Worm (Caenorhabditis elegans) whole organism, late embryonic: ENCODE measurements around the gene nlt-1.
"Not testable (repeated sequence)": the region's sequence is repeated elsewhere in the genome, so short reads cannot be mapped to it uniquely, and the experiment has no call there.

Experiments used
- C08G9.2 ChIP-seq: sonication (generic microtip); optimal IDR thresholded peaks from 2 replicates; lab custom pipeline; 2016; ENCODE audit warnings: mild to moderate bottlenecking, missing genetic modification characterization, moderate library complexity, missing compliant biosample characterization
- F13H6.1 ChIP-seq: sonication (generic microtip); optimal IDR thresholded peaks from 2 replicates; lab custom pipeline; 2016; ENCODE audit warnings: missing genetic modification characterization, missing compliant biosample characterization
- K09A11.1 ChIP-seq: sonication (generic microtip); optimal IDR thresholded peaks from 2 replicates; lab custom pipeline; 2017; ENCODE audit warnings: antibody characterized with exemption, mild to moderate bottlenecking, missing genetic modification characterization, missing compliant biosample characterization; ENCODE audit not compliant: insufficient read depth
- T23F11.4 ChIP-seq: fragments of 200-800 bp; sonication (Bioruptor generic); optimal IDR thresholded peaks from 2 replicates; lab custom pipeline; 2018; ENCODE audit warnings: mild to moderate bottlenecking, missing genetic modification characterization, missing compliant biosample characterization
- ama-1 ChIP-seq: fragments of 150-350 bp; optimal IDR thresholded peaks from 2 replicates; lab custom pipeline; 2014
- ceh-19 ChIP-seq: fragments of 200-800 bp; sonication (Bioruptor generic); optimal IDR thresholded peaks from 2 replicates; lab custom pipeline; 2018; ENCODE audit warnings: mild to moderate bottlenecking, missing genetic modification characterization, missing compliant biosample characterization
- ceh-45 ChIP-seq: fragments of 200-800 bp; sonication (Bioruptor generic); IDR thresholded peaks from 2 replicates; pipeline ENCODE4 v1.3.6; 2022; ENCODE audit warnings: missing genetic modification reagents, missing genetic modification characterization, missing compliant biosample characterization
- ceh-6 ChIP-seq: fragments of 200-800 bp; sonication (Bioruptor generic); optimal IDR thresholded peaks from 2 replicates; lab custom pipeline; 2018; ENCODE audit warnings: mild to moderate bottlenecking, missing genetic modification characterization, missing compliant biosample characterization
- ceh-9 ChIP-seq: sonication (generic microtip); optimal IDR thresholded peaks from 2 replicates; lab custom pipeline; 2016; ENCODE audit warnings: mild to moderate bottlenecking, missing genetic modification characterization, inconsistent platforms, missing compliant biosample characterization
- che-1 ChIP-seq: sonication (generic microtip); optimal IDR thresholded peaks from 2 replicates; lab custom pipeline; 2016; ENCODE audit warnings: mild to moderate bottlenecking, missing genetic modification characterization, missing compliant biosample characterization
- eyg-1 ChIP-seq: sonication (generic microtip); optimal IDR thresholded peaks from 2 replicates; lab custom pipeline; 2016; ENCODE audit warnings: missing genotype, missing genetic modification characterization, missing compliant biosample characterization
- fax-1 ChIP-seq: sonication (generic microtip); optimal IDR thresholded peaks from 2 replicates; lab custom pipeline; 2016; ENCODE audit warnings: missing genotype, missing genetic modification characterization, missing compliant biosample characterization
- hlh-13 ChIP-seq: fragments of 200-800 bp; sonication (Bioruptor generic); optimal IDR thresholded peaks from 2 replicates; lab custom pipeline; 2018; ENCODE audit warnings: mild to moderate bottlenecking, missing genetic modification characterization, missing compliant biosample characterization
- lin-11 ChIP-seq: fragments of 200-800 bp; sonication (Bioruptor generic); optimal IDR thresholded peaks from 2 replicates; lab custom pipeline; 2018; ENCODE audit warnings: mild to moderate bottlenecking, missing genetic modification characterization, missing compliant biosample characterization
- madf-2 ChIP-seq: sonication (generic microtip); optimal IDR thresholded peaks from 2 replicates; lab custom pipeline; 2017; ENCODE audit warnings: missing genetic modification characterization, missing compliant biosample characterization
- mec-3 ChIP-seq: sonication (generic microtip); optimal IDR thresholded peaks from 2 replicates; lab custom pipeline; 2016; ENCODE audit warnings: borderline replicate concordance, missing genetic modification characterization, missing compliant biosample characterization
- nhr-232 ChIP-seq: sonication (generic microtip); optimal IDR thresholded peaks from 2 replicates; lab custom pipeline; 2016; ENCODE audit warnings: missing genetic modification characterization, missing compliant biosample characterization
- npax-4 ChIP-seq: sonication (generic microtip); optimal IDR thresholded peaks from 2 replicates; lab custom pipeline; 2016; ENCODE audit warnings: missing genetic modification characterization, missing compliant biosample characterization
- odd-2 ChIP-seq: sonication (generic microtip); optimal IDR thresholded peaks from 2 replicates; lab custom pipeline; 2017; ENCODE audit warnings: antibody characterized with exemption, mild to moderate bottlenecking, missing genetic modification characterization, missing compliant biosample characterization
- pat-9 ChIP-seq: fragments of 200-800 bp; sonication (Bioruptor generic); optimal IDR thresholded peaks from 2 replicates; lab custom pipeline; 2018; ENCODE audit warnings: mild to moderate bottlenecking, missing genetic modification characterization, moderate library complexity, missing compliant biosample characterization
- pax-1 ChIP-seq: fragments of 150-350 bp; optimal IDR thresholded peaks from 2 replicates; lab custom pipeline; 2014; ENCODE audit warnings: missing biosample characterization, missing genetic modification characterization
- pha-4 ChIP-seq: fragments of 150-350 bp; optimal IDR thresholded peaks from 2 replicates; lab custom pipeline; 2018; ENCODE audit warnings: missing biosample characterization, missing genetic modification reagents, missing genetic modification characterization
- ref-2 ChIP-seq: sonication (generic microtip); optimal IDR thresholded peaks from 2 replicates; lab custom pipeline; 2016; ENCODE audit warnings: missing genetic modification characterization, missing compliant biosample characterization
- sdc-2 ChIP-seq: sonication (generic microtip); optimal IDR thresholded peaks from 2 replicates; lab custom pipeline; 2016; ENCODE audit warnings: missing genotype, missing genetic modification characterization, missing compliant biosample characterization
- tbx-2 ChIP-seq: sonication (generic microtip); optimal IDR thresholded peaks from 2 replicates; lab custom pipeline; 2016; ENCODE audit warnings: missing genetic modification characterization, missing compliant biosample characterization
- ttx-3 ChIP-seq: sonication (generic microtip); optimal IDR thresholded peaks from 2 replicates; lab custom pipeline; 2016; ENCODE audit warnings: missing genetic modification reagents, missing genetic modification characterization, missing compliant biosample characterization
- unc-42 ChIP-seq: sonication (generic microtip); optimal IDR thresholded peaks from 2 replicates; lab custom pipeline; 2016; ENCODE audit warnings: missing genotype, missing genetic modification characterization, missing compliant biosample characterization
- unc-55 ChIP-seq: sonication (generic microtip); optimal IDR thresholded peaks from 2 replicates; lab custom pipeline; 2017; ENCODE audit warnings: missing biosample characterization, missing genetic modification reagents, missing genetic modification characterization
- ztf-16 ChIP-seq: sonication (generic microtip); optimal IDR thresholded peaks from 2 replicates; lab custom pipeline; 2017; ENCODE audit warnings: missing genetic modification characterization, missing compliant biosample characterization

The nlt-1 gene

DNA sequence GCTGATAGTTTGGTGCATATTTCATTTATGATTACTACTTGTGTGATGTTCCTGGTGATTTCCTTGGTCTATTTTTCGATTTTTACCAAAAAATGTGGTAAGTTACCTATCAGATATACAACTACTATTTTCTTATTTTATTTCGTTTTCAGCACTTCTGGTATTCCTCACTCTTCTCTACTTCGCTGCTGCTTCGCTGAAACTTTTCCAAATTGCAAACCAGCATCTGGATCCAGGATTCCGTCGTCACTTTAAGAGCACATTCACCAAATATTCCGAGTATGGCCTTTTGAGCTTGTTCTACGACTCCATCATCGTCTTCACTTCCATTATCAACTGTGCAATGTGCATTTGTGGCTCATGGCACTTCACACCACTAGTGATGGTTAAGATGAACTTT lies 7.6 kb upstream of the nlt-1 start:
- no peak for TF ChIP-seq T23F11.4 (GFP tag; lab: Kevin White, UChicago)
- TF ChIP-seq pax-1: no peak

DNA sequence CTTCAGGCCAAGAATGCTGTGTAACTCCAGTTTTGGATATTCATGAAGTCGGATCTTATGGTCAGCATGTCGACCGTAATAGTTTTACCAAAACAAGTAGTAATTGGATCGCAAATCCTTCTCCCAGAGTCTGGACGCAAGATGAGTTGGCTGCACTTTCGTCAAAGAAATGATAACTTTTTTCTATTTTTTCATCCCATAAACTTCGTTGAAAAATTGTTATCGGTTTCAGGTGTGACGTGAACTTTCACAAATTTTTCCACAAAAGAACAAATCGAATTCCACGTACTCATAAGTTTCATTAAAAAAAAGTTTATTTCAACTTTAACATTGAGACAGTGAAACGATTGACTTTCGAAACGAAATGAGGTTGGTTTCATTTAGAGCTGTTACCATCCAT lies 7.0 kb upstream of the nlt-1 start, which contains the start of gene ZK892.5:
Gene ZK892.5 (plus strand): TSS at position 301 of the 400 bp plus-strand sequence.
- no peak for TF ChIP-seq odd-2 (tag; lab: Kevin White, UChicago)
- no peak for TF ChIP-seq C08G9.2 (tag; lab: Kevin White, UChicago)
- TF ChIP-seq ztf-16: no peak
- no peak for TF ChIP-seq lin-11 (tag; lab: Kevin White, UChicago)
- no peak for TF ChIP-seq ref-2 (tag; lab: Kevin White, UChicago)
- no peak for TF ChIP-seq madf-2
- no peak for TF ChIP-seq K09A11.1
- TF ChIP-seq che-1 (tag; lab: Kevin White, UChicago): no peak
- TF ChIP-seq ttx-3 (tag; lab: Kevin White, UChicago): no peak
- no peak for TF ChIP-seq unc-55 (GFP tag; lab: Kevin White, UChicago)
- TF ChIP-seq eyg-1 (tag; lab: Kevin White, UChicago): no peak
- TF ChIP-seq pha-4 (tag; lab: Kevin White, UChicago): no peak
- no peak for TF ChIP-seq F13H6.1 (tag; lab: Kevin White, UChicago)
- TF ChIP-seq mec-3 (tag; lab: Kevin White, UChicago): no peak
- no peak for TF ChIP-seq ceh-6 (GFP tag; lab: Kevin White, UChicago)
- TF ChIP-seq ceh-19 (GFP tag; lab: Kevin White, UChicago): no peak

ce11 chrII:10006266-10006665 lies 5.3 kb upstream of the nlt-1 start, which contains the start of gene ZK892.4:
ZK892.4 (plus strand) TSS chrII:10006566.
- not testable (repeated sequence) for TF ChIP-seq pat-9, sdc-2, nhr-232 (tag; lab: Kevin White, UChicago)
- TF ChIP-seq, all 69 proteins: peak for 0; not testable (repeated sequence) for 69

- TF ChIP-seq tbx-2 (tag; lab: Kevin White, UChicago): no peak
- TF ChIP-seq ztf-16: no peak
- no peak for TF ChIP-seq hlh-13
- TF ChIP-seq ceh-9 (tag; lab: Kevin White, UChicago): no peak
- no peak for TF ChIP-seq ttx-3 (tag; lab: Kevin White, UChicago)
- no peak for TF ChIP-seq che-1 (tag; lab: Kevin White, UChicago)
- no peak for TF ChIP-seq sdc-2 (tag; lab: Kevin White, UChicago)
Observed at ce11 chrII:10001546-10001945, 604 bp upstream of the nlt-1 start, which contains the start of gene ZK892.3. ZK892.3 (plus strand) TSS chrII:10001846.

- TF ChIP-seq C08G9.2 (tag; lab: Kevin White, UChicago): no peak
- TF ChIP-seq ceh-45 (GFP tag; lab: Robert Waterston, UW): no peak
- no peak for TF ChIP-seq sdc-2 (tag; lab: Kevin White, UChicago)
- TF ChIP-seq, all 69 proteins: peak for 0
Observed at ce11 chrII:9994679-9995078, 6.3 kb downstream of the nlt-1 start.

ce11 chrII:9992474-9992873 lies 8.5 kb downstream of the nlt-1 start:
- TF ChIP-seq ama-1 (lab: Kevin White, UChicago): no peak
- peak; percentile 49 for TF ChIP-seq unc-42 (tag; lab: Kevin White, UChicago)

DNA sequence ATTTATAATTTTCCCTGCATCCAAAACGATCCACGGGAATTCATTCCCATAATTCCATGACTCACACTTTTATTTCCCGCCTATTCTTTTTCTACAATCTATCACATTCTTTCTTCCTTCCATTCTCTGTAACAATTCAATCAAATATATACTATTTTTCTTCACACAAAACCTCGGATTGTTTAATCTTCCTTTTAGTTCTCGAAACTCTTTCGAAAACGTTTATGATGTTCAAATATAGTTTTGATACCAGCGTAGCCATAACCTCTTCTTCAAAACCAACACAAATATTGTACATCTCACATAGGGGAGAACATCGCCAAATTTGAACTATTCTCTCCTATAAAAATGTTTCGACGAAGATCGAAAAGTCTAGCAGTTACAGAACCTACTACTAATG lies 10.1 kb downstream of the nlt-1 start, which contains the start of gene lec-3:
Gene lec-3 (plus strand): TSS at position 301 of the 400 bp plus-strand sequence.
- no peak for TF ChIP-seq lin-11 (tag; lab: Kevin White, UChicago)
- TF ChIP-seq npax-4 (tag; lab: Kevin White, UChicago): no peak
- TF ChIP-seq fax-1 (tag; lab: Kevin White, UChicago): no peak
- no peak for TF ChIP-seq ceh-45 (GFP tag; lab: Robert Waterston, UW)
- TF ChIP-seq, all 69 proteins: peak for 0
